Fruit fly (Drosophila melanogaster) whole organism, adult: Measurements from ENCODE around the gene scrt.

Source experiments
- CG1620 ChIP-seq: fragments of 200-800 bp; sonication (Bioruptor generic); optimal IDR thresholded peaks from 2 replicates; lab custom pipeline; 2016; ENCODE audit warnings: missing biosample characterization, missing genetic modification characterization
- CG7045 ChIP-seq: fragments of 200-800 bp; sonication (Bioruptor generic); optimal IDR thresholded peaks from 2 replicates; lab custom pipeline; 2017; ENCODE audit warnings: missing biosample characterization, mild to moderate bottlenecking, missing genetic modification characterization
- ovo ChIP-seq: fragments of 200-800 bp; sonication (Bioruptor generic); optimal IDR thresholded peaks from 2 replicates; lab custom pipeline; 2016; ENCODE audit warnings: missing biosample characterization, missing genetic modification characterization
- tj ChIP-seq: fragments of 200-800 bp; sonication (Bioruptor generic); optimal IDR thresholded peaks from 3 replicates; lab custom pipeline; 2017; ENCODE audit warnings: missing biosample characterization, mild to moderate bottlenecking, missing genetic modification characterization, moderate library complexity

DNA sequence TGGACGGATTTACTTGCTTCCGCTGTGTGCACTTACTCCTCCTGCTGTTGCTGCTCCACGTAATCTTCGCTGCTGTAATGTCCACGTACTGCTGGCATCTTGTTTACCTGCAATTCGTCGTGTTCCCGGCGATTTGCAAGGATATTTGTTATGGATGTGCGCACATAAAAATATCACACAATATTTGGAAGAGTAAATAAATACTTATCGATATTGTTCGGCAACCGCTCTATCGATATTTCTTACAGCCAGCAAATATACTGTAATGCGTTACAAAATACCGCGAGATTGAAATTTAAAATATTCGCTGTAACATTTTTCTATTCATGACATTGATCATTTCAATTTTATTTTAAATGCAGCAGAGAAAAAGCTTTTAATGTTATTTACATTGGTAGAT lies 45.9 kb upstream of the scrt start, which contains the start of gene CG10866:
- TF ChIP-seq CG1620 (GFP tag; lab: Kevin White, UChicago) = no peak
- TF ChIP-seq CG7045 = no peak
- TF ChIP-seq ovo (GFP tag; lab: Kevin White, UChicago) = no peak
- TF ChIP-seq tj = no peak
